Worm (Caenorhabditis elegans): Measurements from ENCODE around the gene ZK1240.6.

- TF ChIP-seq nhr-76 (tag; optimal IDR thresholded peaks at IDR 0.05) (no peak), unc-62 (GFP tag; optimal IDR thresholded peaks at IDR 0.05) (no peak), elt-3 (tag; optimal IDR thresholded peaks at IDR 0.05) (no peak), mep-1 (tag; optimal IDR thresholded peaks at IDR 0.05) (no peak), ceh-43 (GFP tag; optimal IDR thresholded peaks at IDR 0.05) (no peak), unc-39 (tag; optimal IDR thresholded peaks at IDR 0.05) (no peak), pha-4 (tag; optimal IDR thresholded peaks at IDR 0.05) (no peak)
These were observed 30.7 kb downstream of the ZK1240.6 start, which contains the start of gene K09F6.7 for ce11 chrII:2292027-2292426.
